Fruit fly (Drosophila melanogaster): ENCODE measurements around the gene Snmp1.

- no peak for TF ChIP-seq Drgx (GFP tag; IDR thresholded peaks at IDR 0.05)
- no peak for TF ChIP-seq H15 (GFP tag; IDR thresholded peaks at IDR 0.05)
- TF ChIP-seq CG17612 (GFP tag; IDR thresholded peaks at IDR 0.05): no peak
- TF ChIP-seq CG33213 (GFP tag; optimal IDR thresholded peaks at IDR 0.05): no peak
- no peak for TF ChIP-seq CG6765 (GFP tag; optimal IDR thresholded peaks at IDR 0.05)
Measured at dm6 chr3R:21189520-21190180, 21.6 kb upstream of the Snmp1 start.
